Worm (Caenorhabditis elegans) whole organism, L4 larva: ENCODE measurements around the gene C16B8.2.

ENCODE experiments used
- F26F4.8 ChIP-seq: fragments of 200-800 bp; sonication (Bioruptor generic); conservative IDR thresholded peaks from 2 replicates; pipeline ENCODE4 v1.3.6; 2022; ENCODE audit warnings: missing genetic modification characterization, missing compliant biosample characterization
- F37D6.2 ChIP-seq: sonication (generic microtip); optimal IDR thresholded peaks from 2 replicates; lab custom pipeline; 2016; ENCODE audit warnings: mild to moderate bottlenecking, missing genetic modification characterization, missing compliant biosample characterization
- R02D3.7 ChIP-seq: fragments of 150-350 bp; sonication (generic microtip); optimal IDR thresholded peaks from 3 replicates; lab custom pipeline; 2014; ENCODE audit warnings: missing biosample characterization, missing genetic modification characterization
- Y105C5A.15 ChIP-seq: fragments of 200-800 bp; sonication (Bioruptor generic); IDR thresholded peaks from 2 replicates; pipeline ENCODE4 v1.3.6; 2022; ENCODE audit warnings: missing genetic modification characterization, missing compliant biosample characterization
- Y48G9A.11 ChIP-seq: fragments of 200-800 bp; sonication (Bioruptor generic); IDR thresholded peaks from 2 replicates; pipeline ENCODE4 v1.3.6; 2022; ENCODE audit warnings: missing genetic modification reagents, missing genetic modification characterization, missing compliant biosample characterization
- ZK337.2 ChIP-seq: fragments of 200-800 bp; sonication (Bioruptor generic); IDR thresholded peaks from 2 replicates; pipeline ENCODE4 v1.3.6; 2022; ENCODE audit warnings: missing genetic modification reagents, missing genetic modification characterization, missing compliant biosample characterization
- ZK546.5 ChIP-seq, 2 experiments: sonication (generic microtip); optimal IDR thresholded peaks; 2 replicates each; lab custom pipeline; 2017; ENCODE audit warnings: missing biosample characterization in 2 of 2, missing genetic modification characterization in 2 of 2
- aha-1 ChIP-seq: fragments of 150-350 bp; peaks from one replicate; lab custom pipeline; 2014; ENCODE audit warnings: missing biosample characterization, missing genetic modification characterization
- aly-2 ChIP-seq: sonication (generic microtip); optimal IDR thresholded peaks from 2 replicates; lab custom pipeline; 2018; ENCODE audit warnings: missing biosample characterization, missing genetic modification characterization
- arid-1 ChIP-seq: fragments of 200-800 bp; sonication (Bioruptor generic); conservative IDR thresholded peaks from 2 replicates; pipeline ENCODE4 v1.3.6; 2022; ENCODE audit warnings: missing genetic modification reagents, missing genetic modification characterization, missing compliant biosample characterization
- ceh-62 ChIP-seq: sonication (generic microtip); optimal IDR thresholded peaks from 2 replicates; lab custom pipeline; 2017; ENCODE audit warnings: missing biosample characterization, missing genetic modification characterization
- ceh-82 ChIP-seq: sonication (generic microtip); optimal IDR thresholded peaks from 2 replicates; lab custom pipeline; 2017; ENCODE audit warnings: missing biosample characterization, missing genetic modification characterization
- daf-8 ChIP-seq: fragments of 200-800 bp; sonication (Bioruptor generic); IDR thresholded peaks from 2 replicates; pipeline ENCODE4 v1.3.6; 2022; ENCODE audit warnings: missing genetic modification characterization, missing compliant biosample characterization
- dmd-9 ChIP-seq: fragments of 200-800 bp; sonication (Bioruptor generic); IDR thresholded peaks from 2 replicates; pipeline ENCODE4 v1.3.6; 2022; ENCODE audit warnings: missing genetic modification reagents, missing genetic modification characterization, missing compliant biosample characterization
- duxl-1 ChIP-seq: sonication (generic microtip); optimal IDR thresholded peaks from 2 replicates; lab custom pipeline; 2016; ENCODE audit warnings: mild to moderate bottlenecking, missing genetic modification characterization, moderate library complexity, missing compliant biosample characterization; ENCODE audit not compliant: poor library complexity
- egl-43 ChIP-seq: fragments of 200-800 bp; sonication (Bioruptor generic); IDR thresholded peaks from 2 replicates; pipeline ENCODE4 v1.3.6; 2022; ENCODE audit warnings: missing genetic modification reagents, missing genetic modification characterization, missing compliant biosample characterization
- fos-1 ChIP-seq: fragments of 150-350 bp; optimal IDR thresholded peaks from 2 replicates; lab custom pipeline; 2014; ENCODE audit warnings: missing biosample characterization, missing genetic modification characterization
- gei-8 ChIP-seq: fragments of 200-800 bp; sonication (Bioruptor generic); optimal IDR thresholded peaks from 2 replicates; lab custom pipeline; 2018; ENCODE audit warnings: mild to moderate bottlenecking, missing genetic modification characterization, missing compliant biosample characterization
- hlh-30 ChIP-seq: sonication (generic microtip); optimal IDR thresholded peaks from 2 replicates; lab custom pipeline; 2017; ENCODE audit warnings: antibody characterized with exemption, mild to moderate bottlenecking, missing genetic modification characterization, missing compliant biosample characterization; ENCODE audit not compliant: insufficient read depth
- hmg-1.1 ChIP-seq: fragments of 200-800 bp; sonication (Bioruptor generic); IDR thresholded peaks from 2 replicates; pipeline ENCODE4 v1.3.6; 2022; ENCODE audit warnings: missing genetic modification reagents, missing genetic modification characterization, missing compliant biosample characterization
- lin-13 ChIP-seq: fragments of 150-350 bp; optimal IDR thresholded peaks from 2 replicates; lab custom pipeline; 2014; ENCODE audit warnings: missing biosample characterization, missing genetic modification reagents, missing genetic modification characterization
- lin-15B ChIP-seq: fragments of 150-350 bp; sonication (generic microtip); optimal IDR thresholded peaks from 3 replicates; lab custom pipeline; 2014; ENCODE audit warnings: missing biosample characterization, missing genetic modification characterization
- lir-3 ChIP-seq: sonication (generic microtip); optimal IDR thresholded peaks from 2 replicates; lab custom pipeline; 2016; ENCODE audit warnings: mild to moderate bottlenecking, missing genetic modification characterization, missing compliant biosample characterization
- lsy-2 ChIP-seq, 2 experiments: fragments of 150-350 bp in 1 of 2; sonication (generic microtip) in 1 of 2; optimal IDR thresholded peaks; 2 replicates each; lab custom pipeline; 2014 to 2017; ENCODE audit warnings: missing biosample characterization in 2 of 2, missing genetic modification characterization in 2 of 2
- mdl-1 ChIP-seq, 2 experiments: fragments of 150-350 bp in 1 of 2; sonication (generic microtip) in 1 of 2; optimal IDR thresholded peaks; 2 replicates each; lab custom pipeline; 2014 to 2017; ENCODE audit warnings: missing biosample characterization in 2 of 2, missing genetic modification characterization in 2 of 2
- mdt-29 ChIP-seq: fragments of 200-800 bp; sonication (Bioruptor generic); IDR thresholded peaks from 2 replicates; pipeline ENCODE4 v1.3.6; 2022; ENCODE audit warnings: missing genetic modification reagents, missing genetic modification characterization, missing compliant biosample characterization
- mes-2 ChIP-seq: sonication (generic microtip); optimal IDR thresholded peaks from 2 replicates; lab custom pipeline; 2016; ENCODE audit warnings: missing genotype, mild to moderate bottlenecking, missing genetic modification characterization, missing compliant biosample characterization; ENCODE audit not compliant: poor library complexity, severe bottlenecking
- nhr-11 ChIP-seq: fragments of 150-350 bp; optimal IDR thresholded peaks from 2 replicates; lab custom pipeline; 2014; ENCODE audit warnings: missing biosample characterization, missing genetic modification characterization
- nhr-111 ChIP-seq: fragments of 200-800 bp; sonication (Bioruptor generic); optimal IDR thresholded peaks from 2 replicates; lab custom pipeline; 2018; ENCODE audit warnings: mild to moderate bottlenecking, missing genetic modification characterization, missing compliant biosample characterization
- nhr-28 ChIP-seq: fragments of 150-350 bp; optimal IDR thresholded peaks from 2 replicates; lab custom pipeline; 2014; ENCODE audit warnings: missing biosample characterization, missing genetic modification characterization
- nhr-41 ChIP-seq: fragments of 200-800 bp; sonication (Bioruptor generic); IDR thresholded peaks from 2 replicates; pipeline ENCODE4 v1.3.6; 2022; ENCODE audit warnings: missing genetic modification reagents, missing genetic modification characterization, missing compliant biosample characterization
- pha-4 ChIP-seq, 2 experiments: fragments of 150-350 bp in 1 of 2; fragments of 200-800 bp in 1 of 2; sonication (Bioruptor generic) in 1 of 2; IDR thresholded peaks in 1 of 2; optimal IDR thresholded peaks in 1 of 2; 2 replicates each; pipeline versions ENCODE4 v1.3.6 to Lab custom; 2014 to 2022; ENCODE audit warnings: missing genetic modification characterization in 2 of 2, missing genetic modification reagents in 2 of 2, missing biosample characterization in 1 of 2, missing compliant biosample characterization in 1 of 2
- php-3 ChIP-seq: fragments of 200-800 bp; sonication (Bioruptor generic); IDR thresholded peaks from 2 replicates; pipeline ENCODE4 v1.3.6; 2022; ENCODE audit warnings: missing genetic modification reagents, missing genetic modification characterization, missing compliant biosample characterization
- pqm-1 ChIP-seq: sonication (generic microtip); optimal IDR thresholded peaks from 2 replicates; lab custom pipeline; 2017; ENCODE audit warnings: missing biosample characterization, missing genetic modification characterization
- sdz-12 ChIP-seq: fragments of 200-800 bp; sonication (Bioruptor generic); optimal IDR thresholded peaks from 2 replicates; lab custom pipeline; 2018; ENCODE audit warnings: mild to moderate bottlenecking, missing genetic modification characterization, missing compliant biosample characterization
- set-16 ChIP-seq: fragments of 200-800 bp; sonication (Bioruptor generic); IDR thresholded peaks from 2 replicates; pipeline ENCODE4 v1.3.6; 2022; ENCODE audit warnings: missing genetic modification reagents, missing genetic modification characterization, missing compliant biosample characterization
- skn-1 ChIP-seq: fragments of 150-350 bp; optimal IDR thresholded peaks from 2 replicates; lab custom pipeline; 2014; ENCODE audit warnings: missing biosample characterization, missing genetic modification characterization
- snpc-1.2 ChIP-seq: fragments of 200-800 bp; sonication (Bioruptor generic); IDR thresholded peaks from 2 replicates; pipeline ENCODE4 v1.3.6; 2022; ENCODE audit warnings: missing genetic modification reagents, missing genetic modification characterization, missing compliant biosample characterization
- snpc-4 ChIP-seq: fragments of 150-350 bp; optimal IDR thresholded peaks from 2 replicates; lab custom pipeline; 2014; ENCODE audit warnings: missing biosample characterization, missing genetic modification characterization
- tag-97 ChIP-seq: fragments of 200-800 bp; sonication (Bioruptor generic); IDR thresholded peaks from 2 replicates; pipeline ENCODE4 v1.3.6; 2022; ENCODE audit warnings: missing genetic modification characterization, missing compliant biosample characterization
- unc-62 ChIP-seq, 3 experiments: fragments of 150-350 bp in 1 of 3; sonication (generic microtip); optimal IDR thresholded peaks in 2 of 3; peaks in 1 of 3; 1 replicate in 1 of 3; 2 replicates in 2 of 3; lab custom pipeline; 2014 to 2017; ENCODE audit warnings: missing biosample characterization in 3 of 3, missing genetic modification characterization in 3 of 3, missing genetic modification reagents in 3 of 3, missing genotype in 1 of 3
- zag-1 ChIP-seq: fragments of 150-350 bp; optimal IDR thresholded peaks from 2 replicates; lab custom pipeline; 2014; ENCODE audit warnings: missing biosample characterization, missing genetic modification characterization
- zfp-2 ChIP-seq: sonication (generic microtip); optimal IDR thresholded peaks from 2 replicates; lab custom pipeline; 2016; ENCODE audit warnings: mild to moderate bottlenecking, missing genetic modification characterization, missing compliant biosample characterization
- ztf-11 ChIP-seq: fragments of 150-350 bp; optimal IDR thresholded peaks from 2 replicates; lab custom pipeline; 2014; ENCODE audit warnings: missing biosample characterization, missing genetic modification characterization
- ztf-7 ChIP-seq: fragments of 150-350 bp; optimal IDR thresholded peaks from 2 replicates; lab custom pipeline; 2014; ENCODE audit warnings: missing biosample characterization, missing genetic modification characterization

The C16B8.2 gene

DNA sequence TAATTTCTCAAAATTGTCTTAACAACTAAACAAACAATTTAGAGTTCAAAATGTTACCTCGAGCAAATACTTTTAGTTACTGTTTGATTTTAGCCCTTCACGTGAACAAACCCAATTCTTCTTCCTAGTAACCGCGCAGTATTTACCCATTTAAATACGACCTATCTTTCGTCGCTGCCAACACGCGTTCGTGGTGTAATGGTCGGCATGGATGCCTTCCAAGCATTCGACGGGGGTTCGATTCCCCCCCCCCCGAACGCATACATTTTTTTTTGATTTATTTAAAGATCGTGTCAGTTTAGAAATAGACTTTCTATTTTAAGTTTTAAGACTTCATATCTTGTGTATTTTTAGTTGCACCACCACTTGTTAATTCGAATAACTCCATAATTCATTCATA lies 28.2 kb upstream of the C16B8.2 start (continued):
- TF ChIP-seq nhr-111 (GFP tag; lab: Kevin White, UChicago) = no peak
- no peak for TF ChIP-seq ZK337.2 (GFP tag; lab: Robert Waterston, UW)
- TF ChIP-seq egl-43 (GFP tag; lab: Robert Waterston, UW) = peak; percentile 80
- no peak for TF ChIP-seq snpc-4 (tag; lab: Kevin White, UChicago)
- TF ChIP-seq sdz-12 (GFP tag; lab: Kevin White, UChicago) = no peak
- no peak for TF ChIP-seq fos-1 (tag; lab: Kevin White, UChicago)

ce11 chrX:3991652-3992051 lies 25.4 kb upstream of the C16B8.2 start:
- TF ChIP-seq dmd-9 = no peak
- TF ChIP-seq snpc-1.2 (GFP tag; lab: Robert Waterston, UW) = no peak
- TF ChIP-seq ZK546.5 (tag; optimal IDR thresholded peaks at IDR 0.05; lab: Kevin White, UChicago) = no peak
- TF ChIP-seq daf-8 = no peak
- no peak for TF ChIP-seq gei-8 (GFP tag; lab: Kevin White, UChicago)
- TF ChIP-seq mdt-29 (GFP tag; lab: Robert Waterston, UW) = no peak
- no peak for TF ChIP-seq F26F4.8 (GFP tag; lab: Robert Waterston, UW)
- peak; percentile 97 for TF ChIP-seq aha-1

- TF ChIP-seq nhr-41 (GFP tag; lab: Robert Waterston, UW) (no peak), lir-3 (tag; lab: Kevin White, UChicago) (no peak), Y105C5A.15 (no peak), ceh-82 (tag; lab: Kevin White, UChicago) (no peak), pqm-1 (tag; lab: Kevin White, UChicago) (no peak), skn-1 (no peak), ztf-7 (tag; lab: Kevin White, UChicago) (no peak), zfp-2 (tag; lab: Kevin White, UChicago) (no peak), zag-1 (tag; lab: Kevin White, UChicago) (no peak), lin-13 (GFP tag; lab: Kevin White, UChicago) (no peak), snpc-4 (tag; lab: Kevin White, UChicago) (no peak), F26F4.8 (GFP tag; lab: Robert Waterston, UW) (no peak), ztf-11 (tag; lab: Kevin White, UChicago) (no peak), Y48G9A.11 (GFP tag; lab: Robert Waterston, UW) (no peak), F37D6.2 (tag; lab: Kevin White, UChicago) (no peak), nhr-28 (tag; lab: Kevin White, UChicago) (no peak)
These were observed 24.7 kb upstream of the C16B8.2 start for ce11 chrX:3990941-3991340.

DNA sequence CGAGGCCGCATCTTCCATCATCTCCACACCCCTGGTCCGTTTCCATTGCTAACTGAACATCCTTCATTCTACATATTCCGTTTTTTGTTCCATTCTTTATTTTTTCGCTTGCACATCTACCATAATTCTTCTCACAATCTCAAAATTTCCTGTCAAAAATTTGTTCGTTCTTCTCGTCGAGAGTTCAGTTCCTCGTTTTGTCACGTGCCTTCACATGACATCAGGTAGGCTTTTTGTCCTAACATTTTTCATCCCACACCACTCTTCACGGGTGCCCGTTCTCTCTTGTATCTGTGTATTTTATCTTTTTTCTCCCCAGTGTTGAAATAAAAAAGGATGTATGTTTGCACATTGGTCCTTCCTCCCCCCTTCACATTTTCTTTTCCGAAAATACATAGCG lies 24.3 kb upstream of the C16B8.2 start:
- TF ChIP-seq pha-4 (GFP tag; IDR thresholded peaks at IDR 0.05; lab: Robert Waterston, UW) = no peak
- TF ChIP-seq pha-4 (tag; optimal IDR thresholded peaks at IDR 0.05; lab: Kevin White, UChicago) = peak; percentile 3
- no peak for TF ChIP-seq fos-1 (tag; lab: Kevin White, UChicago)
- TF ChIP-seq nhr-11 (tag; lab: Kevin White, UChicago) = peak; percentile 23
- TF ChIP-seq lsy-2 (tag; optimal IDR thresholded peaks at IDR 0.05; lab: Kevin White, UChicago) = no peak
- peak; percentile 53 for TF ChIP-seq hlh-30
- no peak for TF ChIP-seq R02D3.7 (tag; lab: Kevin White, UChicago)
- TF ChIP-seq aha-1 = peak; percentile 12

DNA sequence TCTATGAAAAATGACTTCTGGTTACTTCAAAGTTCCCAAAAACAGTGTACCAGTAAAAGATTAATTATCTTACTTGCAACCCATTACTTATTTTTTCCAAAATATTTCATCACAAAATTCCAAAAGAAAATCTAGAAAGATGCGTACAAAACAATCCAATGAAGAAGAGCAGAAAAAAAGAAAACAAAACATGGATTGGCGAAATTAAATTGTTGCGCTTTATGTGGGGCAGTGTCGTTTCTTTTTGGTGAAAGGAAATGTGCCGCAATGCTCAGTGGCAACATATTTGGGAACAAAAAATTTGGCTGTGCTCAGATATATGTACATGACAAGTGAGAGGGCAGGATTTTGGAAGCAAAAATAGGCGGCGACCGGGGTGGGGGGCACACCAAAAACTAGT lies 22.3 kb upstream of the C16B8.2 start:
- no peak for TF ChIP-seq tag-97 (GFP tag; lab: Robert Waterston, UW)
- TF ChIP-seq php-3 (GFP tag; lab: Robert Waterston, UW) = no peak
- TF ChIP-seq duxl-1 (tag; lab: Kevin White, UChicago) = no peak
- TF ChIP-seq hmg-1.1 = no peak
- TF ChIP-seq Y105C5A.15 = no peak
- TF ChIP-seq mes-2 = no peak
- no peak for TF ChIP-seq set-16 (GFP tag; lab: Robert Waterston, UW)
- no peak for TF ChIP-seq ceh-62 (tag; lab: Kevin White, UChicago)
- no peak for TF ChIP-seq arid-1 (GFP tag; lab: Robert Waterston, UW)
- no peak for TF ChIP-seq mdl-1 (tag; optimal IDR thresholded peaks at IDR 0.05; lab: Kevin White, UChicago)
- no peak for TF ChIP-seq aly-2 (tag; lab: Kevin White, UChicago)
- TF ChIP-seq lin-15B (tag; lab: Kevin White, UChicago) = no peak
- no peak for TF ChIP-seq unc-62 (GFP tag; optimal IDR thresholded peaks at IDR 0.05 in 1 of 2; lab: Kevin White, UChicago)
- TF ChIP-seq unc-62 (tag; optimal IDR thresholded peaks at IDR 0.05; lab: Kevin White, UChicago) = no peak
- no peak for TF ChIP-seq egl-43 (GFP tag; lab: Robert Waterston, UW)
- TF ChIP-seq pqm-1 (tag; lab: Kevin White, UChicago) = no peak
